Fruit fly (Drosophila melanogaster): ENCODE data around the gene GluRIIB.

GluRIIB gene

dm6 chr2L:5519846-5520384 lies 39.2 kb upstream of the GluRIIB start, which contains the start of the genes CG7382 and cl (continued):
- no peak for TF ChIP-seq bowl (GFP tag; IDR thresholded peaks at IDR 0.05)
- TF ChIP-seq CG13123 (GFP tag; optimal IDR thresholded peaks at IDR 0.05), result no peak
- peak; percentile 40; the same call in 1 of the 2 replicates for TF ChIP-seq Rfx (GFP tag; IDR thresholded peaks at IDR 0.05)
- peak in 1 of 2 experiments; percentile 54 for TF ChIP-seq Hr51 (GFP tag; optimal IDR thresholded peaks at IDR 0.05)
- peak; percentile 62 for TF ChIP-seq CG2712 (tag; optimal IDR thresholded peaks at IDR 0.05)
- TF ChIP-seq phol (tag; optimal IDR thresholded peaks at IDR 0.05), result peak; percentile 72
- peak; percentile 25 for TF ChIP-seq zfh2 (GFP tag; optimal IDR thresholded peaks at IDR 0.05)
- no peak for TF ChIP-seq Eip74EF (GFP tag; optimal IDR thresholded peaks at IDR 0.05)
- TF ChIP-seq CG15601 (tag; optimal IDR thresholded peaks at IDR 0.05), result peak; percentile 61

- TF ChIP-seq CG8089 (GFP tag; optimal IDR thresholded peaks at IDR 0.05), result no peak
- no peak for TF ChIP-seq dysf (GFP tag; IDR thresholded peaks at IDR 0.05)
- TF ChIP-seq CG9437 (GFP tag; optimal IDR thresholded peaks at IDR 0.05), result no peak
- TF ChIP-seq CG1832 (GFP tag; optimal IDR thresholded peaks at IDR 0.05), result no peak
- no peak for TF ChIP-seq dpn (GFP tag; optimal IDR thresholded peaks at IDR 0.05)
- peak in 1 of 2 experiments; percentile 20 for TF ChIP-seq Pdp1 (GFP tag; optimal IDR thresholded peaks at IDR 0.05)
- no peak for TF ChIP-seq CG33213 (GFP tag; optimal IDR thresholded peaks at IDR 0.05)
- no peak for TF ChIP-seq Hr39 (optimal IDR thresholded peaks at IDR 0.05)
- no peak for TF ChIP-seq CG14441 (GFP tag; IDR thresholded peaks at IDR 0.05)
- TF ChIP-seq CG7839 (tag; optimal IDR thresholded peaks at IDR 0.05), result peak; percentile 11
- TF ChIP-seq pan (optimal IDR thresholded peaks at IDR 0.05), result no peak
- TF ChIP-seq pan (GFP tag; optimal IDR thresholded peaks at IDR 0.05 in 1 of 2, IDR thresholded peaks at IDR 0.05 in 1 of 2), result peak in 1 of 2 experiments; percentile 7
- no peak for TF ChIP-seq nau (GFP tag; optimal IDR thresholded peaks at IDR 0.05)
- TF ChIP-seq CG10462 (GFP tag; optimal IDR thresholded peaks at IDR 0.05), result no peak
- TF ChIP-seq CG11696 (GFP tag; IDR thresholded peaks at IDR 0.05), result peak; percentile 71
- peak; percentile 33 for TF ChIP-seq exex (tag; optimal IDR thresholded peaks at IDR 0.05)
- no peak for TF ChIP-seq CG8290 (GFP tag; optimal IDR thresholded peaks at IDR 0.05)
- no peak for TF ChIP-seq CG8290 (tag; optimal IDR thresholded peaks at IDR 0.05)
- no peak for TF ChIP-seq ERR (GFP tag; optimal IDR thresholded peaks at IDR 0.05)
These were observed 38.4 kb upstream of the GluRIIB start for dm6 chr2L:5520757-5521156.

- TF ChIP-seq mam (GFP tag; optimal IDR thresholded peaks at IDR 0.05) (peak; percentile 58), lab (GFP tag; optimal IDR thresholded peaks at IDR 0.05) (no peak), CG1233 (GFP tag; optimal IDR thresholded peaks at IDR 0.05) (peak; percentile 75), slbo (GFP tag; IDR thresholded peaks at IDR 0.05) (peak; percentile 74), vnd (GFP tag; IDR thresholded peaks at IDR 0.05; ENCODE audit: partially characterized antibody) (peak; percentile 78), zen (tag; optimal IDR thresholded peaks at IDR 0.05) (peak; percentile 71), CG15073 (GFP tag; optimal IDR thresholded peaks at IDR 0.05) (peak; percentile 19), dpn (GFP tag; optimal IDR thresholded peaks at IDR 0.05) (peak; percentile 65 to 74), ERR (GFP tag; optimal IDR thresholded peaks at IDR 0.05) (no peak), MESR4 (GFP tag; optimal IDR thresholded peaks at IDR 0.05) (peak; percentile 24), Antp (GFP tag; optimal IDR thresholded peaks at IDR 0.05) (peak; percentile 7), bowl (GFP tag; IDR thresholded peaks at IDR 0.05) (no peak), CkIIα-i1 (GFP tag; IDR thresholded peaks at IDR 0.05) (no peak), luna (GFP tag; optimal IDR thresholded peaks at IDR 0.05) (no peak), CG12071 (GFP tag; optimal IDR thresholded peaks at IDR 0.05) (no peak), inv (GFP tag; IDR thresholded peaks at IDR 0.05; ENCODE audit: partially characterized antibody) (peak; percentile 64), Eip74EF (GFP tag; optimal IDR thresholded peaks at IDR 0.05) (no peak), Hmr (GFP tag; optimal IDR thresholded peaks at IDR 0.05) (no peak), Blimp-1 (GFP tag; optimal IDR thresholded peaks at IDR 0.05) (peak; percentile 75), Poxn (GFP tag; IDR thresholded peaks at IDR 0.05) (no peak), CG7987 (GFP tag; optimal IDR thresholded peaks at IDR 0.05) (peak; percentile 33), CG10431 (GFP tag; optimal IDR thresholded peaks at IDR 0.05) (peak; percentile 35), CG1529 (GFP tag; optimal IDR thresholded peaks at IDR 0.05) (peak; percentile 27)
These were observed 35.2 kb upstream of the GluRIIB start, which contains the start of the genes Vps52 and Elp4 for dm6 chr2L:5523848-5524473. Vps52 (minus strand) TSS chr2L:5523898. Elp4 (plus strand) TSS chr2L:5524139.

All from whole organism, embryonic.